Fruit fly (Drosophila melanogaster): ENCODE measurements around the gene CG18628.

dm6 chr3L:10686625-10687024 is 47.1 kb downstream of the CG18628 start:
- no peak for TF ChIP-seq psq (optimal IDR thresholded peaks at IDR 0.05)
- TF ChIP-seq usp (GFP tag; optimal IDR thresholded peaks at IDR 0.05): no peak
- TF ChIP-seq pan (optimal IDR thresholded peaks at IDR 0.05): no peak
- TF ChIP-seq CG8478 (optimal IDR thresholded peaks at IDR 0.05): no peak
